Fruit fly (Drosophila melanogaster): ENCODE data around the gene dpr11.

The dpr11 gene

dm6 chr3R:6597922-6598321 is 4.8 kb upstream of the dpr11 start, which contains the start of gene CG1138 (continued):
- TF ChIP-seq kay (GFP tag; optimal IDR thresholded peaks at IDR 0.05) = no peak

- TF ChIP-seq CG12236 (GFP tag; optimal IDR thresholded peaks at IDR 0.05) (no peak), chn (GFP tag; optimal IDR thresholded peaks at IDR 0.05) (no peak), CG9932 (GFP tag; IDR thresholded peaks at IDR 0.05) (no peak), D19A (tag; optimal IDR thresholded peaks at IDR 0.05) (no peak), CG2678 (tag; optimal IDR thresholded peaks at IDR 0.05) (no peak), unpg (GFP tag; optimal IDR thresholded peaks at IDR 0.05) (no peak), bab2 (GFP tag; optimal IDR thresholded peaks at IDR 0.05) (no peak), Asciz (GFP tag; optimal IDR thresholded peaks at IDR 0.05) (no peak), CG33557 (GFP tag; optimal IDR thresholded peaks at IDR 0.05) (no peak), CG2129 (GFP tag; IDR thresholded peaks at IDR 0.05; ENCODE audit: partially characterized antibody) (no peak), CG16815 (GFP tag; optimal IDR thresholded peaks at IDR 0.05) (no peak), fd64A (GFP tag; optimal IDR thresholded peaks at IDR 0.05) (no peak), da (GFP tag; optimal IDR thresholded peaks at IDR 0.05) (no peak), CG1603 (tag; optimal IDR thresholded peaks at IDR 0.05) (no peak), E2f2 (GFP tag; IDR thresholded peaks at IDR 0.05) (no peak), CG11560 (tag; IDR thresholded peaks at IDR 0.05) (no peak), CG2712 (tag; optimal IDR thresholded peaks at IDR 0.05) (no peak), maf-S (GFP tag; optimal IDR thresholded peaks at IDR 0.05) (no peak)
Observed at dm6 chr3R:6580484-6580883, 12.6 kb downstream of the dpr11 start, which contains the start of gene CG2336. CG2336 (plus strand) TSS chr3R:6580784.

DNA sequence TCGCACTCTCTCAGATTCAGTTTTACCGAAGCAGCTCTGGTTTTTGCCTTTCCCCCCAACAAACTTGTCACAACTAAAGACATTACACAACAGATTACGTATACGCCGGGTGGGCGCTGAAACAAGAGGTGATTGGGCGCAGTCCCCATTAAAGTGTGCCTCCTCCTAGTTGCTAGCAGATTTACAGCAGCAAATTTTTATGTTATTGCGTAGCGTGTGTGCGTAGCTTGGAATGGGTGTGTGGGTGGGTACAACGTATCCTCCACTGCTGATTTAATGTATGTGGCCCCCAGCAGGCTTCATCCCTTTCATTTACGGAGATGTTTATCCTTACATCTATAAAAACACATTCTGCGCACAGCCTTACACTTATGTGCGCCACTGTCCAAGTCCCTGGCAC is 24.3 kb downstream of the dpr11 start:
- TF ChIP-seq pum (GFP tag; optimal IDR thresholded peaks at IDR 0.05) (no peak), slbo (GFP tag; IDR thresholded peaks at IDR 0.05) (no peak), Oli (tag; optimal IDR thresholded peaks at IDR 0.05) (no peak), abd-A (tag; optimal IDR thresholded peaks at IDR 0.05) (peak; percentile 79), CG15479 (GFP tag; optimal IDR thresholded peaks at IDR 0.05) (no peak), nerfin-1 (tag; optimal IDR thresholded peaks at IDR 0.05) (no peak), CG6765 (GFP tag; optimal IDR thresholded peaks at IDR 0.05) (no peak), CG10147 (GFP tag; optimal IDR thresholded peaks at IDR 0.05) (no peak), seq (GFP tag; IDR thresholded peaks at IDR 0.05) (no peak), Sox100B (GFP tag; optimal IDR thresholded peaks at IDR 0.05) (no peak), Ets65A (GFP tag) (peak; percentile 68)

DNA sequence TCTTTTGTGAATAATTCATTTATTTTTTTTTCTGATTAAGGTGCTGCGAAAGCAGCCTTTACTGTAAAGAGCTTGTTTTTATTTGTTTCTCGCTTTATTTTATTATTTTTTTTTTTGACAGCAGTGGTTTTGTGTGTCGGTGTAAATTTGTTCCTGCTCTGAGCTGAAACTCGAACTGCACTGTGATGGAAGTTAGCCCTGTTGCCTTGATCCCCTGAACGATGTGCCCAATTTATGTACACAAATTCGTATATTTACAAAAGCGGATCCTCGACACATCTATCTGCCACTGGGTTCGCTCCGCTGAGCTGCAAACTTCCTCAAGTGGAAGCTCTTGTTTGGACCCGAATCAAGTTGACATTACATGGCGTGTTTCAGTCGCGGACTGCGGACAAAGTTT is 32.9 kb downstream of the dpr11 start, which contains the start of gene CG1137:
CG1137 (minus strand) TSS at position 101 of the 400 bp plus-strand sequence.
- no peak for TF ChIP-seq CG7271 (tag; optimal IDR thresholded peaks at IDR 0.05)
- no peak for TF ChIP-seq CG17829 (tag; optimal IDR thresholded peaks at IDR 0.05)
- TF ChIP-seq zf30C (GFP tag; optimal IDR thresholded peaks at IDR 0.05) = no peak
- no peak for TF ChIP-seq lola (GFP tag; optimal IDR thresholded peaks at IDR 0.05)
- TF ChIP-seq CG5180 (GFP tag; optimal IDR thresholded peaks at IDR 0.05) = no peak
- no peak for TF ChIP-seq gsb (GFP tag; IDR thresholded peaks at IDR 0.05)
- no peak for TF ChIP-seq pan (optimal IDR thresholded peaks at IDR 0.05)
- no peak for TF ChIP-seq pan (GFP tag; optimal IDR thresholded peaks at IDR 0.05 in 1 of 2, IDR thresholded peaks at IDR 0.05 in 1 of 2)
- TF ChIP-seq CG13296 (GFP tag; optimal IDR thresholded peaks at IDR 0.05) = no peak
